Fruit fly (Drosophila melanogaster) whole organism, pupa: ENCODE measurements around the gene CG17270.

Source experiments
- CG10348 ChIP-seq: fragments of 200-800 bp; sonication (Bioruptor generic); IDR thresholded peaks from 2 replicates; pipeline ENCODE4 v1.3.6; 2022; ENCODE audit warnings: missing biosample characterization, missing genetic modification characterization
- CG14655 ChIP-seq: fragments of 200-800 bp; sonication (Bioruptor generic); optimal IDR thresholded peaks from 3 replicates; lab custom pipeline; 2017; ENCODE audit warnings: mild to moderate bottlenecking, missing biosample characterization, missing genetic modification reagents, missing genetic modification characterization
- CG34367 ChIP-seq: fragments of 200-800 bp; sonication (Bioruptor generic); optimal IDR thresholded peaks from 2 replicates; lab custom pipeline; 2018; ENCODE audit warnings: missing biosample characterization, mild to moderate bottlenecking, missing genetic modification characterization
- CG8159 ChIP-seq: fragments of 200-800 bp; sonication (Bioruptor generic); optimal IDR thresholded peaks from 3 replicates; lab custom pipeline; 2018; ENCODE audit warnings: missing biosample characterization, mild to moderate bottlenecking, missing genetic modification characterization, moderate library complexity
- Ets98B ChIP-seq: fragments of 200-800 bp; sonication (Bioruptor generic); IDR thresholded peaks from 2 replicates; pipeline ENCODE4 v1.3.6; 2022; ENCODE audit warnings: missing biosample characterization, missing genetic modification characterization
- Pif1B ChIP-seq: fragments of 200-800 bp; sonication (Bioruptor generic); optimal IDR thresholded peaks from 3 replicates; lab custom pipeline; 2016; ENCODE audit warnings: missing biosample characterization, missing genetic modification characterization

dm6 chr3R:20818689-20819088, at the start of gene CG17270:
- TF ChIP-seq CG8159 (no peak), Pif1B (GFP tag; lab: Kevin White, UChicago) (no peak), CG14655 (GFP tag; lab: Kevin White, UChicago) (no peak), Ets98B (GFP tag; lab: Robert Waterston, UW) (no peak), CG10348 (GFP tag; lab: Robert Waterston, UW) (no peak), CG34367 (no peak)
